Fruit fly (Drosophila melanogaster): ENCODE data around the gene CG1161.

DNA sequence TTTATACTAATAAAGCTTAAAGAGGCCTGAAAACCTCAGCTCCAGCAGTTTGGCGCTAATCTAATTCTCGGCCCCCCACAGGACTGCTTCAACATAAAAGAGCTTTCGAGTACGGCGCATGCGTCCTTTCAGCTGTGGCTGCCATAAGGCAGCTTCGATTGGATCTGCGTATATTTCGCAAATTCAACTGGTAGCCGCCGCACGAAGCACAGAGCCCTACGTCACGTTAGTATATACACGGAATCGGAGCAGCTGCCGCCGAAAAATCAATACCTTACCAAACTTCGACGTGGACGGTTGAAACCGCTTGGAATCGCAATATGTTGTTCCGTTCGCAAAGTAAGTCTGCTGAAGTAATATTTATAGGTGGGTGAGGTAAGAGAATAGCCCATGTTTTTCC is 21.7 kb downstream of the CG1161 start, which contains the start of gene 7B2:
- TF ChIP-seq CG7101 (tag; optimal IDR thresholded peaks at IDR 0.05), result no peak
- TF ChIP-seq kay (GFP tag; ENCODE audit: borderline replicate concordance), result no peak
- no peak for TF ChIP-seq bab1 (GFP tag; optimal IDR thresholded peaks at IDR 0.05)
- TF ChIP-seq cic (GFP tag; optimal IDR thresholded peaks at IDR 0.05), result no peak
- TF ChIP-seq cnc (optimal IDR thresholded peaks at IDR 0.05), result no peak
- no peak for TF ChIP-seq CG14711 (tag; optimal IDR thresholded peaks at IDR 0.05)
- no peak for TF ChIP-seq toe (GFP tag; optimal IDR thresholded peaks at IDR 0.05)
- TF ChIP-seq CG33017 (tag; optimal IDR thresholded peaks at IDR 0.05), result no peak
- no peak for TF ChIP-seq tj (GFP tag; optimal IDR thresholded peaks at IDR 0.05)
- TF ChIP-seq CG5204 (GFP tag; optimal IDR thresholded peaks at IDR 0.05), result no peak
- TF ChIP-seq Mnt (GFP tag; optimal IDR thresholded peaks at IDR 0.05), result no peak
- no peak for TF ChIP-seq CG12768 (GFP tag; optimal IDR thresholded peaks at IDR 0.05)

Measured in whole organism, adult.